Fruit fly (Drosophila melanogaster): ENCODE results near the gene m.
A peak's percentile ranks its signal among the peaks of the same experiment; 100 is the strongest.

Gene m

DNA sequence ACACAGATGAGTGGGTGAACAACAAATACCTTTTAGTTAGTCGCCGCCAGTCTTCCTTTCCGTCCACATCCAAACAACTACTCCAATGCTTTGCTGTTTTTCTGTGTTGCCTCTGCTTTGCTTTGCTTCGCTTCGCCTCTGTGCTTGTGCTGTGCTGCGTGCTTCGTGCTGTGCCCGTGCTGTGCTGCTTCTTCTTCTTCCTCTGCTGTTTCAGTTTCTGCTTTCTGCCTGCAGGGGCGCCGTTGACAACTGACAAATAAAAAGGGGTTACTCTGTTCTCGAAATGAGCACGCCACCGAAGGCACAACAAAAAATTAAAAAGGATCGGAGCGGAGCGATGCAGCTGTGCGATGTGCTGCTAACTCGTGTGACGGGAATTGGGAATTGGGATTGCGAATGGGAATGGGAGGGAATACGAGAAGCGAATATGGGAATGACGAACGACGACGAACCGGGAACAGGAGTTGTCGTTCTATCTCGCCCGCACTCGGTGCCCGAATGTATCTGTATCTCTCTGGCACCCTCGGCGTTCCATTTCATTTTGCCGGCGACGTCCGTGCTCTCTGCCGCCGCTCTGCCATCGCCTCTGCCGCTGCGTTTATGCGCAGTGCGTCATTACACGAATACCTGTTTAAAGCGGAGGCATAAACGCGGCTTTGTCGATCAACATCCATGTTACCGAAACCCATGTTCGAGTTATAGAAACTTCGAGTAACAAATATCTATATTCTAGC, 39.4 kb upstream of the m start (continued):
- TF ChIP-seq Hr78 (GFP tag; optimal IDR thresholded peaks at IDR 0.05) = peak in 1 of 2 experiments; percentile 16
- peak; percentile 69 for TF ChIP-seq CG9932 (GFP tag; IDR thresholded peaks at IDR 0.05)
- peak; percentile 64 for TF ChIP-seq CG8944 (GFP tag; optimal IDR thresholded peaks at IDR 0.05)
- peak; percentile 1 for TF ChIP-seq CG6765 (GFP tag; optimal IDR thresholded peaks at IDR 0.05)
- TF ChIP-seq Lhr (GFP tag; optimal IDR thresholded peaks at IDR 0.05) = peak; percentile 40
- TF ChIP-seq Sry-β (GFP tag; optimal IDR thresholded peaks at IDR 0.05) = no peak
- TF ChIP-seq H2.0 (GFP tag; IDR thresholded peaks at IDR 0.05) = peak; percentile 59
- peak; percentile 54 for TF ChIP-seq CG9727 (GFP tag; optimal IDR thresholded peaks at IDR 0.05)
- peak; percentile 84 for TF ChIP-seq CTCF (GFP tag; optimal IDR thresholded peaks at IDR 0.05)
- TF ChIP-seq CG14710 (tag; optimal IDR thresholded peaks at IDR 0.05) = peak; percentile 27
- TF ChIP-seq CG2678 (tag; optimal IDR thresholded peaks at IDR 0.05) = peak; percentile 77
- TF ChIP-seq sens-2 (GFP tag; IDR thresholded peaks at IDR 0.05) = no peak
- peak; percentile 53; the same call in 1 of the 2 replicates for TF ChIP-seq Awh (GFP tag; IDR thresholded peaks at IDR 0.05)
- peak; percentile 42 for TF ChIP-seq BtbVII (GFP tag; optimal IDR thresholded peaks at IDR 0.05)
- TF ChIP-seq row (GFP tag; IDR thresholded peaks at IDR 0.05) = peak; percentile 82
- no peak; the same call in 2 of the 3 replicates for TF ChIP-seq Opbp (GFP tag; IDR thresholded peaks at IDR 0.05; ENCODE audit: partially characterized antibody)
- peak; percentile 82 for TF ChIP-seq CG14441 (GFP tag; IDR thresholded peaks at IDR 0.05)
- no peak for TF ChIP-seq Spps (tag; optimal IDR thresholded peaks at IDR 0.05)
- no peak for TF ChIP-seq ac (GFP tag; optimal IDR thresholded peaks at IDR 0.05)
- no peak for TF ChIP-seq Lim3 (GFP tag; IDR thresholded peaks at IDR 0.05)
- peak; percentile 41; the same call in 1 of the 2 replicates for TF ChIP-seq cas (GFP tag; IDR thresholded peaks at IDR 0.05)
- peak; percentile 48; the same call in 1 of the 2 replicates for TF ChIP-seq CG4360 (GFP tag; IDR thresholded peaks at IDR 0.05)
- TF ChIP-seq vvl (GFP tag; IDR thresholded peaks at IDR 0.05) = peak; percentile 62
- peak; percentile 66 for TF ChIP-seq CG1603 (tag; optimal IDR thresholded peaks at IDR 0.05)
- peak; percentile 27 for TF ChIP-seq lbe (GFP tag; optimal IDR thresholded peaks at IDR 0.05)
- no peak for TF ChIP-seq sim (GFP tag; IDR thresholded peaks at IDR 0.05)
- TF ChIP-seq fd64A (GFP tag; optimal IDR thresholded peaks at IDR 0.05) = no peak
- peak; percentile 68 for TF ChIP-seq CG3847 (GFP tag; IDR thresholded peaks at IDR 0.05)
- no peak for TF ChIP-seq CG3065 (GFP tag; optimal IDR thresholded peaks at IDR 0.05)
- TF ChIP-seq fd102C (GFP tag; optimal IDR thresholded peaks at IDR 0.05) = no peak
- TF ChIP-seq pum (GFP tag; optimal IDR thresholded peaks at IDR 0.05) = peak; percentile 63
- TF ChIP-seq h (optimal IDR thresholded peaks at IDR 0.05) = no peak
- TF ChIP-seq CG13287 (GFP tag; IDR thresholded peaks at IDR 0.05; ENCODE audit: partially characterized antibody) = peak; percentile 48; the same call in 1 of the 2 replicates
- peak; percentile 61; the same call in 1 of the 3 replicates for TF ChIP-seq ase (GFP tag; IDR thresholded peaks at IDR 0.05)
- TF ChIP-seq CG13775 (GFP tag; optimal IDR thresholded peaks at IDR 0.05) = peak; percentile 59
- peak; percentile 40 for TF ChIP-seq Sry-δ (GFP tag; optimal IDR thresholded peaks at IDR 0.05)
- TF ChIP-seq ci (GFP tag; IDR thresholded peaks at IDR 0.05) = peak; percentile 78
- peak; percentile 82 for TF ChIP-seq zfh2 (GFP tag; optimal IDR thresholded peaks at IDR 0.05)
- TF ChIP-seq crp (GFP tag; optimal IDR thresholded peaks at IDR 0.05) = peak in 1 of 2 experiments; percentile 67
- TF ChIP-seq yki (optimal IDR thresholded peaks at IDR 0.05) = no peak
- no peak for TF ChIP-seq CG31388 (GFP tag; optimal IDR thresholded peaks at IDR 0.05)
- peak; percentile 76 for TF ChIP-seq Dad (GFP tag; optimal IDR thresholded peaks at IDR 0.05)
- TF ChIP-seq ap (GFP tag; IDR thresholded peaks at IDR 0.05) = peak; percentile 59
- TF ChIP-seq B-H1 (GFP tag; IDR thresholded peaks at IDR 0.05) = peak; percentile 46
- no peak for TF ChIP-seq Nf-YA (GFP tag; IDR thresholded peaks at IDR 0.05)
- TF ChIP-seq Sox102F (GFP tag; optimal IDR thresholded peaks at IDR 0.05) = peak; percentile 72
- no peak for TF ChIP-seq zen2 (GFP tag; IDR thresholded peaks at IDR 0.05; ENCODE audit: partially characterized antibody)
- TF ChIP-seq Bteb2 (GFP tag; optimal IDR thresholded peaks at IDR 0.05) = no peak
- peak; percentile 32 for TF ChIP-seq CG17912 (GFP tag; optimal IDR thresholded peaks at IDR 0.05)
- TF ChIP-seq Gsc (GFP tag; IDR thresholded peaks at IDR 0.05) = no peak
- TF ChIP-seq mld (GFP tag; IDR thresholded peaks at IDR 0.05; ENCODE audit: partially characterized antibody) = no peak
